Worm (Caenorhabditis elegans) whole organism, midembryonic: ENCODE data around the gene xpo-1.

Experiments used
- T22C8.4 ChIP-seq: fragments of 200-800 bp; sonication (Bioruptor generic); IDR thresholded peaks from 2 replicates; pipeline ENCODE4 v1.3.6; 2022; ENCODE audit warnings: missing genetic modification characterization, missing compliant biosample characterization
- flt-1 ChIP-seq: fragments of 200-800 bp; sonication (Bioruptor generic); IDR thresholded peaks from 2 replicates; pipeline ENCODE4 v1.3.6; 2022; ENCODE audit warnings: missing genetic modification characterization, missing compliant biosample characterization

DNA sequence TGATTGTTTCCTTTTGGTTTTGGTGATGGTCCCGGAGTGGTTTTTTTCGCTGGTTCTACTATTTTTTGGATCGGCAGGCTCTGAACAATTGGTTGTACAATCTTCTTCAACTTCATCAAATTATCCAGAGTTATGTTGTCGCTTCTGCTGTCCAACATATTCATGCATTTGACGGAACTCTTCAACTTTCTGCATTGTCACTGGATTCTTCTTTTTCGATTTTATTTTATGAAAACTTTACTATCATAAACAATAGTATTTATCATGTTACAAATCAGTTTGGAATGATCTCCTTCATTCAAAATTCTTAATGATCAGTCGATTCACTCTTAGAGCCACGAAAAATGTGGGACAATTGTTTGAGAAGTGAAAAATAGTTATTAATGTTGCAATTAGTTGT is 47.2 kb downstream of the xpo-1 start:
- no peak for TF ChIP-seq T22C8.4
- no peak for TF ChIP-seq flt-1 (GFP tag; lab: Robert Waterston, UW)
